Worm (Caenorhabditis elegans): Measurements from ENCODE around the gene trm-2A.
"Not testable (repeated sequence)": the region's sequence is repeated elsewhere in the genome, so short reads cannot be mapped to it uniquely, and the experiment has no call there.

The trm-2A gene

ce11 chrV:889216-889615, 15.5 kb upstream of the trm-2A start, which contains the start of gene T02B11.6:
Gene T02B11.6, minus strand, starts transcription at chrV:889316.
- TF ChIP-seq ceh-82 (tag; optimal IDR thresholded peaks at IDR 0.05): no peak
- no peak for TF ChIP-seq nhr-102 (tag; optimal IDR thresholded peaks at IDR 0.05)
- no peak for TF ChIP-seq pha-4 (GFP tag; IDR thresholded peaks at IDR 0.05)
- TF ChIP-seq pha-4 (tag; optimal IDR thresholded peaks at IDR 0.05): no peak
- TF ChIP-seq php-3 (GFP tag; IDR thresholded peaks at IDR 0.05): no peak
- TF ChIP-seq mdl-1 (tag; optimal IDR thresholded peaks at IDR 0.05): no peak
- TF ChIP-seq spr-3 (GFP tag; optimal IDR thresholded peaks at IDR 0.05): no peak
- TF ChIP-seq spr-1 (tag; optimal IDR thresholded peaks at IDR 0.05): no peak
- TF ChIP-seq zag-1 (tag; optimal IDR thresholded peaks at IDR 0.05): no peak
- TF ChIP-seq nhr-41 (GFP tag; IDR thresholded peaks at IDR 0.05): no peak
- TF ChIP-seq nhr-6 (tag; optimal IDR thresholded peaks at IDR 0.05): no peak

ce11 chrV:890423-890822, 14.3 kb upstream of the trm-2A start, which contains the start of gene srlf-21:
Gene srlf-21, minus strand, starts transcription at chrV:890523.
- TF ChIP-seq dpl-1 (GFP tag; optimal IDR thresholded peaks at IDR 0.05) (no peak), mxl-3 (GFP tag; optimal IDR thresholded peaks at IDR 0.05) (no peak), mep-1 (tag; optimal IDR thresholded peaks at IDR 0.05) (no peak)

- not testable (repeated sequence) for TF ChIP-seq spr-3 (GFP tag; optimal IDR thresholded peaks at IDR 0.05); lir-3 (tag; optimal IDR thresholded peaks at IDR 0.05); tra-1 (GFP tag; IDR thresholded peaks at IDR 0.05)
Observed at ce11 chrV:890835-891234, 13.9 kb upstream of the trm-2A start, which contains the start of gene srlf-22. Gene srlf-22, plus strand, starts transcription at chrV:891135.

ce11 chrV:893437-894018, 11.2 kb upstream of the trm-2A start, which contains the start of the genes srlf-23 and srlf-20:
Gene srlf-23, minus strand, starts transcription at chrV:893537.
Gene srlf-20, plus strand, starts transcription at chrV:893968.
- no peak for TF ChIP-seq lsy-2 (tag; optimal IDR thresholded peaks at IDR 0.05)
- TF ChIP-seq T26A8.4 (GFP tag; IDR thresholded peaks at IDR 0.05): no peak
- no peak for TF ChIP-seq mep-1 (tag; optimal IDR thresholded peaks at IDR 0.05)
- no peak for TF ChIP-seq mxl-3 (GFP tag; optimal IDR thresholded peaks at IDR 0.05)
- TF ChIP-seq gei-8 (GFP tag; optimal IDR thresholded peaks at IDR 0.05): no peak
- TF ChIP-seq fkh-10 (GFP tag; optimal IDR thresholded peaks at IDR 0.05): no peak
- no peak for TF ChIP-seq Y48G9A.11 (GFP tag; IDR thresholded peaks at IDR 0.05)
- TF ChIP-seq zag-1 (tag; optimal IDR thresholded peaks at IDR 0.05): no peak
- TF ChIP-seq dve-1 (tag; optimal IDR thresholded peaks at IDR 0.05; ENCODE audit: insufficient read depth): no peak
- no peak for TF ChIP-seq nhr-41 (GFP tag; IDR thresholded peaks at IDR 0.05)
- no peak for TF ChIP-seq arid-1 (GFP tag; conservative IDR thresholded peaks at IDR 0.05)
- TF ChIP-seq lir-3 (tag; optimal IDR thresholded peaks at IDR 0.05): no peak
- TF ChIP-seq zfp-2 (tag; optimal IDR thresholded peaks at IDR 0.05): no peak
- no peak for TF ChIP-seq F10B5.3 (tag; optimal IDR thresholded peaks at IDR 0.05)
- no peak for TF ChIP-seq ama-1 (optimal IDR thresholded peaks at IDR 0.05)
- TF ChIP-seq dmd-6 (GFP tag; IDR thresholded peaks at IDR 0.05): no peak
- TF ChIP-seq fos-1 (tag; optimal IDR thresholded peaks at IDR 0.05): no peak
- no peak for TF ChIP-seq daf-19 (GFP tag; conservative IDR thresholded peaks at IDR 0.05)

- TF ChIP-seq aha-1 (tag): peak; percentile 30
- TF ChIP-seq mes-2 (tag; optimal IDR thresholded peaks at IDR 0.05; ENCODE audit: poor library complexity, severe bottlenecking): no peak
- TF ChIP-seq set-16 (GFP tag; IDR thresholded peaks at IDR 0.05): no peak
Observed at ce11 chrV:899087-899486, 5.7 kb upstream of the trm-2A start, which contains the start of gene nas-32. Gene nas-32, minus strand, starts transcription at chrV:899187.
